Worm (Caenorhabditis elegans): ENCODE measurements around the gene F33G12.7.

The F33G12.7 gene

DNA sequence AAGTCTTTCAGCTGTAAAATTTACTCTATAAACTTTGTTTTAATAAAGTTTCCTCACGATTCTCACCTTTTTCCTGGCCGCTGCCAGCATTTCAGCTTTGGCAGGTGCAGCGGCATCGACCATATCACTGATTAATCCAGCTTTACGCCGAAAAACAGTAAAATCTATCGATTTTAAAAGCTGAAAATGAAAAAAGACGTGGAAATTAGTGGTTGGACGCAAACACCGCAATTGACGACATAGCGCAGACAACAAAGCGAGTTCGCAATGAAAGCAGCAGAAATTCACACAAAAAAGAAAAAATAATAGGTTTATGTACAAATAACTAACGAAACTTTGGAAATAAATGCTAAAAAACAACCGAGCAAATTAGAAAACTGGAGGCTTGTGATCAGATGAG is 569 bp downstream of the F33G12.7 start, which contains the start of gene golg-2:
Gene golg-2, minus strand, starts transcription at position 180 of the 400 bp plus-strand sequence.
- TF ChIP-seq ahr-1 (tag; optimal IDR thresholded peaks at IDR 0.05) (no peak), elt-2 (tag; optimal IDR thresholded peaks at IDR 0.05) (peak; percentile 45)

- TF ChIP-seq Y22D7AL.16 (tag; optimal IDR thresholded peaks at IDR 0.05) = no peak
- TF ChIP-seq ceh-48 (tag; optimal IDR thresholded peaks at IDR 0.05) = no peak
- no peak for TF ChIP-seq pros-1 (tag; optimal IDR thresholded peaks at IDR 0.05)
- no peak for TF ChIP-seq fax-1 (tag; optimal IDR thresholded peaks at IDR 0.05)
- no peak for TF ChIP-seq unc-42 (tag; optimal IDR thresholded peaks at IDR 0.05)
- TF ChIP-seq nhr-232 (tag; optimal IDR thresholded peaks at IDR 0.05) = no peak
- TF ChIP-seq zip-5 (tag; optimal IDR thresholded peaks at IDR 0.05) = no peak
- no peak for TF ChIP-seq ceh-31 (tag; optimal IDR thresholded peaks at IDR 0.05)
- TF ChIP-seq eyg-1 (tag; optimal IDR thresholded peaks at IDR 0.05) = no peak
- no peak for TF ChIP-seq ceh-34 (tag; optimal IDR thresholded peaks at IDR 0.05)
- no peak for TF ChIP-seq elt-4 (tag; optimal IDR thresholded peaks at IDR 0.05)
- no peak for TF ChIP-seq ceh-30 (tag; optimal IDR thresholded peaks at IDR 0.05)
- no peak for TF ChIP-seq syd-9 (tag; optimal IDR thresholded peaks at IDR 0.05)
- TF ChIP-seq pha-2 (tag; optimal IDR thresholded peaks at IDR 0.05) = no peak
Observed at ce11 chrII:5036128-5036527, 4.4 kb downstream of the F33G12.7 start, which contains the start of gene lrr-1. Gene lrr-1 (minus strand): TSS chrII:5036439.

DNA sequence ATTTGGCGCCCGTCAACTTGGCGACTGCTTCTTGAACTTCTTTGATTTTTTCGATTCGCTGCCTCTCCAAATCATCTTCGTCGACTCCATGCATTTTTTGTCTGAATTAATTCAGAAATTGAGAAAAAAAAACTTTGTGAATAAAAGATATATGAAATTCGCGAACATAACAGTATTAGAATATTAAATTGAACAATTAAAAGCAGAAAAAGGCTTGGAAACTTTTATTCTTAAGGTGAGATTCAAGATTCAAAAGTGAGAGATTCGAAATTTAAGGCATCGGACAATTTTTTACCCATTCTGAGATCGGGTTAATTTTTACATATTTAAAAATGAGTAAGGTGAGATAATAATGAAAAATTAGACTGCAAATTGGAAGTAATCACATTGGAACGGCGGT is 6.5 kb downstream of the F33G12.7 start, which contains the start of gene F33G12.3:
Gene F33G12.3, minus strand, starts transcription at position 101 of the 400 bp plus-strand sequence.
- TF ChIP-seq hlh-15 (tag; optimal IDR thresholded peaks at IDR 0.05) = no peak
- TF ChIP-seq fkh-10 (GFP tag; optimal IDR thresholded peaks at IDR 0.05) = no peak
- no peak for TF ChIP-seq pha-4 (tag; optimal IDR thresholded peaks at IDR 0.05)
- no peak for TF ChIP-seq eyg-1 (tag; optimal IDR thresholded peaks at IDR 0.05)
- no peak for TF ChIP-seq ceh-22 (tag; optimal IDR thresholded peaks at IDR 0.05)
- TF ChIP-seq unc-86 (tag; optimal IDR thresholded peaks at IDR 0.05) = no peak
- no peak for TF ChIP-seq K09A11.1 (tag; optimal IDR thresholded peaks at IDR 0.05; ENCODE audit: insufficient read depth)
- TF ChIP-seq npax-4 (tag; optimal IDR thresholded peaks at IDR 0.05) = no peak
- no peak for TF ChIP-seq zip-5 (tag; optimal IDR thresholded peaks at IDR 0.05)
- no peak for TF ChIP-seq tbx-2 (tag; optimal IDR thresholded peaks at IDR 0.05)
- no peak for TF ChIP-seq ceh-48 (tag; optimal IDR thresholded peaks at IDR 0.05)
- no peak for TF ChIP-seq ceh-30 (tag; optimal IDR thresholded peaks at IDR 0.05)
- TF ChIP-seq dve-1 (tag; optimal IDR thresholded peaks at IDR 0.05) = no peak
- no peak for TF ChIP-seq syd-9 (tag; optimal IDR thresholded peaks at IDR 0.05)
- no peak for TF ChIP-seq nfya-1 (tag; optimal IDR thresholded peaks at IDR 0.05)
- no peak for TF ChIP-seq pag-3 (tag; optimal IDR thresholded peaks at IDR 0.05; ENCODE audit: borderline replicate concordance)
- TF ChIP-seq F13H6.1 (tag; optimal IDR thresholded peaks at IDR 0.05) = no peak
- no peak for TF ChIP-seq pat-9 (tag; optimal IDR thresholded peaks at IDR 0.05)
- no peak for TF ChIP-seq odd-2 (tag; optimal IDR thresholded peaks at IDR 0.05)

ce11 chrII:5032669-5033068 is 7.8 kb downstream of the F33G12.7 start:
- TF ChIP-seq che-1 (tag; optimal IDR thresholded peaks at IDR 0.05) (peak; percentile 90), Y22D7AL.16 (tag; optimal IDR thresholded peaks at IDR 0.05) (peak; percentile 85), lin-11 (tag; optimal IDR thresholded peaks at IDR 0.05) (peak; percentile 75), tbx-7 (tag; optimal IDR thresholded peaks at IDR 0.05) (peak; percentile 7), ama-1 (optimal IDR thresholded peaks at IDR 0.05) (no peak), dmd-4 (tag; optimal IDR thresholded peaks at IDR 0.05; ENCODE audit: borderline replicate concordance) (peak; percentile 55), hlh-8 (tag; optimal IDR thresholded peaks at IDR 0.05) (peak; percentile 79), pax-1 (tag; optimal IDR thresholded peaks at IDR 0.05) (no peak), ceh-48 (tag; optimal IDR thresholded peaks at IDR 0.05) (peak; percentile 77), hlh-15 (tag; optimal IDR thresholded peaks at IDR 0.05) (peak; percentile 80), unc-86 (tag; optimal IDR thresholded peaks at IDR 0.05) (peak; percentile 89), ceh-24 (tag; optimal IDR thresholded peaks at IDR 0.05) (peak; percentile 72), C08G9.2 (tag; optimal IDR thresholded peaks at IDR 0.05) (peak; percentile 86), madf-2 (tag; optimal IDR thresholded peaks at IDR 0.05) (peak; percentile 81), elt-4 (tag; optimal IDR thresholded peaks at IDR 0.05) (peak; percentile 15), ceh-18 (tag; optimal IDR thresholded peaks at IDR 0.05) (peak; percentile 91), ref-2 (tag; optimal IDR thresholded peaks at IDR 0.05) (peak; percentile 90), tbx-2 (tag; optimal IDR thresholded peaks at IDR 0.05) (peak; percentile 85), C38D4.7 (GFP tag; optimal IDR thresholded peaks at IDR 0.05) (peak; percentile 85), lim-6 (tag; optimal IDR thresholded peaks at IDR 0.05) (no peak), sdc-2 (tag; optimal IDR thresholded peaks at IDR 0.05) (peak; percentile 90), fax-1 (tag; optimal IDR thresholded peaks at IDR 0.05) (peak; percentile 82), F13H6.1 (tag; optimal IDR thresholded peaks at IDR 0.05) (peak; percentile 86), pat-9 (tag; optimal IDR thresholded peaks at IDR 0.05) (peak; percentile 88), pag-3 (tag; optimal IDR thresholded peaks at IDR 0.05; ENCODE audit: borderline replicate concordance) (peak; percentile 15), T23F11.4 (GFP tag; optimal IDR thresholded peaks at IDR 0.05) (peak; percentile 77), fkh-6 (tag; optimal IDR thresholded peaks at IDR 0.05) (peak; percentile 84), ahr-1 (tag; optimal IDR thresholded peaks at IDR 0.05) (peak; percentile 76)
